Worm (Caenorhabditis elegans) whole organism, L2 larva: ENCODE measurements around the gene fib-1.

Experiments used
- elt-1 ChIP-seq: fragments of 150-350 bp; optimal IDR thresholded peaks from 2 replicates; lab custom pipeline; 2014; ENCODE audit warnings: missing biosample characterization, missing genetic modification characterization
- mdl-1 ChIP-seq, 2 experiments: fragments of 150-350 bp in 1 of 2; sonication (generic microtip) in 1 of 2; optimal IDR thresholded peaks; 2 replicates each; lab custom pipeline; 2017; ENCODE audit warnings: missing biosample characterization in 2 of 2, missing genetic modification characterization in 2 of 2
- nhr-129 ChIP-seq: fragments of 150-350 bp; optimal IDR thresholded peaks from 2 replicates; lab custom pipeline; 2014; ENCODE audit warnings: missing biosample characterization, missing genetic modification characterization
- nhr-237 ChIP-seq: fragments of 150-350 bp; optimal IDR thresholded peaks from 2 replicates; lab custom pipeline; 2014; ENCODE audit warnings: missing biosample characterization, missing genetic modification characterization
- nhr-25 ChIP-seq: fragments of 150-350 bp; sonication (generic microtip); optimal IDR thresholded peaks from 3 replicates; lab custom pipeline; 2014; ENCODE audit warnings: missing biosample characterization, missing genetic modification characterization
- unc-39 ChIP-seq: fragments of 150-350 bp; optimal IDR thresholded peaks from 2 replicates; lab custom pipeline; 2014; ENCODE audit warnings: missing biosample characterization, missing genetic modification characterization
- ztf-11 ChIP-seq: sonication (generic microtip); optimal IDR thresholded peaks from 2 replicates; lab custom pipeline; 2017; ENCODE audit warnings: missing biosample characterization, missing genetic modification characterization

DNA sequence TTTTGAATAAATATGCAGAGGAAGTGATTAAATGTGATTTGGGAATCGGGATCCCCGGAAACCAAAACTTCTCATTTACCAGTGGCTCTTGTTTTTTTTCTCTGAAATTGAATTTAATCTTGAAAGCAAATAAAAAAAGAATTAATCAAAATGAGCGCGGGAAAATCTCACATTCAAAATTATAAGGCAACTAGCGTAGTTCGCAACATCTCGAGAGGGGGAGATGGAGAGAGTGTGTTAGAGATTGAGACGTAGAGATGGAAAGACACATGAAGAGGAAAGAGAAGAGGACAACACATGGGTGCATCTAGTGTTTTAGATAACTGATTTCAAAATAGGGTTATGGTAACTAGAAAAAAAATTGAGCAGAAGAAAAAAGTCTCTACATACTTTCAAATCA lies 46.1 kb upstream of the fib-1 start, which contains the start of gene sdc-3:
- TF ChIP-seq nhr-25 (tag; lab: Kevin White, UChicago) (no peak), ztf-11 (no peak), mdl-1 (tag; optimal IDR thresholded peaks at IDR 0.05; lab: Kevin White, UChicago) (no peak), nhr-237 (no peak), elt-1 (tag; lab: Kevin White, UChicago) (no peak), unc-39 (tag; lab: Kevin White, UChicago) (no peak), nhr-129 (no peak)
